Worm (Caenorhabditis elegans) whole organism, L3 larva: Measurements from ENCODE around the gene dod-6.

Experiments
- R02D3.7 ChIP-seq: fragments of 150-350 bp; optimal IDR thresholded peaks from 2 replicates; lab custom pipeline; 2014; ENCODE audit warnings: missing biosample characterization, missing genetic modification characterization
- ZK546.5 ChIP-seq: sonication (generic microtip); optimal IDR thresholded peaks from 2 replicates; lab custom pipeline; 2017; ENCODE audit warnings: missing biosample characterization, missing genetic modification characterization
- aly-2 ChIP-seq: fragments of 150-350 bp; optimal IDR thresholded peaks from 2 replicates; lab custom pipeline; 2014; ENCODE audit warnings: missing biosample characterization, missing genetic modification characterization
- ama-1 ChIP-seq: fragments of 150-350 bp; optimal IDR thresholded peaks from 2 replicates; lab custom pipeline; 2018
- ceh-16 ChIP-seq: sonication (generic microtip); optimal IDR thresholded peaks from 2 replicates; lab custom pipeline; 2017; ENCODE audit warnings: missing biosample characterization, missing genetic modification characterization
- ceh-82 ChIP-seq: fragments of 150-350 bp; optimal IDR thresholded peaks from 2 replicates; lab custom pipeline; 2014; ENCODE audit warnings: missing biosample characterization, missing genetic modification characterization
- ceh-9 ChIP-seq: sonication (generic microtip); optimal IDR thresholded peaks from 2 replicates; lab custom pipeline; 2018; ENCODE audit warnings: missing biosample characterization, missing genetic modification characterization
- daf-12 ChIP-seq: fragments of 150-350 bp; optimal IDR thresholded peaks from 2 replicates; lab custom pipeline; 2014; ENCODE audit warnings: missing biosample characterization, missing genetic modification reagents, missing genetic modification characterization
- egl-27 ChIP-seq: sonication (generic microtip); optimal IDR thresholded peaks from 4 replicates; lab custom pipeline; 2017; ENCODE audit warnings: missing biosample characterization, missing genetic modification reagents, missing genetic modification characterization
- egl-5 ChIP-seq: fragments of 150-350 bp; optimal IDR thresholded peaks from 2 replicates; lab custom pipeline; 2017; ENCODE audit warnings: missing biosample characterization, missing genetic modification reagents, missing genetic modification characterization, inconsistent platforms
- eor-1 ChIP-seq, 2 experiments: fragments of 150-350 bp; optimal IDR thresholded peaks; 2 replicates each; lab custom pipeline; 2014 to 2018; ENCODE audit warnings: missing biosample characterization in 2 of 2, missing genetic modification characterization in 2 of 2
- fkh-10 ChIP-seq: sonication (generic microtip); optimal IDR thresholded peaks from 2 replicates; lab custom pipeline; 2017; ENCODE audit warnings: missing biosample characterization, missing genetic modification reagents, missing genetic modification characterization
- fkh-2 ChIP-seq: fragments of 150-350 bp; optimal IDR thresholded peaks from 2 replicates; lab custom pipeline; 2014; ENCODE audit warnings: missing biosample characterization, missing genetic modification reagents, missing genetic modification characterization
- fos-1 ChIP-seq: fragments of 150-350 bp; optimal IDR thresholded peaks from 2 replicates; lab custom pipeline; 2014; ENCODE audit warnings: missing biosample characterization, missing genetic modification characterization
- hmg-11 ChIP-seq: sonication (generic microtip); optimal IDR thresholded peaks from 2 replicates; lab custom pipeline; 2016; ENCODE audit warnings: missing genetic modification characterization, missing compliant biosample characterization
- jun-1 ChIP-seq: fragments of 150-350 bp; optimal IDR thresholded peaks from 2 replicates; lab custom pipeline; 2014; ENCODE audit warnings: missing biosample characterization, missing genetic modification reagents, missing genetic modification characterization
- lin-15B ChIP-seq: fragments of 150-350 bp; optimal IDR thresholded peaks from 2 replicates; lab custom pipeline; 2014; ENCODE audit warnings: missing biosample characterization, missing genetic modification characterization
- lin-39 ChIP-seq: fragments of 150-350 bp; optimal IDR thresholded peaks from 2 replicates; lab custom pipeline; 2018; ENCODE audit warnings: missing biosample characterization, missing genetic modification reagents, missing genetic modification characterization
- lsy-12 ChIP-seq: sonication (generic microtip); optimal IDR thresholded peaks from 2 replicates; lab custom pipeline; 2016; ENCODE audit warnings: mild to moderate bottlenecking, missing genetic modification characterization, missing compliant biosample characterization
- mml-1 ChIP-seq: fragments of 150-350 bp; sonication (generic microtip); optimal IDR thresholded peaks from 3 replicates; lab custom pipeline; 2014; ENCODE audit warnings: missing biosample characterization, missing genetic modification characterization
- nfya-1 ChIP-seq: sonication (generic microtip); optimal IDR thresholded peaks from 2 replicates; lab custom pipeline; 2017; ENCODE audit warnings: missing genetic modification characterization, mild to moderate bottlenecking, missing compliant biosample characterization, antibody characterized with exemption, moderate library complexity; ENCODE audit not compliant: insufficient read depth
- nhr-11 ChIP-seq: fragments of 150-350 bp; optimal IDR thresholded peaks from 2 replicates; lab custom pipeline; 2014; ENCODE audit warnings: missing biosample characterization, missing genetic modification characterization
- nhr-23 ChIP-seq: fragments of 150-350 bp; optimal IDR thresholded peaks from 2 replicates; lab custom pipeline; 2014; ENCODE audit warnings: missing biosample characterization, missing genetic modification reagents, missing genetic modification characterization
- nhr-25 ChIP-seq: sonication (generic microtip); optimal IDR thresholded peaks from 2 replicates; lab custom pipeline; 2017; ENCODE audit warnings: missing biosample characterization, missing genetic modification characterization
- nhr-28 ChIP-seq: fragments of 150-350 bp; optimal IDR thresholded peaks from 2 replicates; lab custom pipeline; 2014; ENCODE audit warnings: missing biosample characterization, missing genetic modification characterization
- nhr-43 ChIP-seq: sonication (generic microtip); optimal IDR thresholded peaks from 2 replicates; lab custom pipeline; 2016; ENCODE audit warnings: mild to moderate bottlenecking, missing genetic modification characterization, missing compliant biosample characterization; ENCODE audit not compliant: poor library complexity, severe bottlenecking
- pha-4 ChIP-seq: fragments of 150-350 bp; optimal IDR thresholded peaks from 2 replicates; lab custom pipeline; 2014; ENCODE audit warnings: missing biosample characterization, missing genetic modification reagents, missing genetic modification characterization
- pqm-1 ChIP-seq: fragments of 150-350 bp; optimal IDR thresholded peaks from 2 replicates; lab custom pipeline; 2017; ENCODE audit warnings: missing biosample characterization, missing genetic modification characterization, inconsistent platforms
- sea-2 ChIP-seq: fragments of 150-350 bp; sonication (generic microtip); optimal IDR thresholded peaks from 4 replicates; lab custom pipeline; 2014; ENCODE audit warnings: missing biosample characterization, missing genetic modification reagents, missing genetic modification characterization
- snpc-4 ChIP-seq: fragments of 150-350 bp; optimal IDR thresholded peaks from 2 replicates; lab custom pipeline; 2014; ENCODE audit warnings: missing biosample characterization, missing genetic modification characterization
- unc-39 ChIP-seq: sonication (generic microtip); optimal IDR thresholded peaks from 4 replicates; lab custom pipeline; 2017; ENCODE audit warnings: missing biosample characterization, missing genetic modification characterization
- zag-1 ChIP-seq: fragments of 150-350 bp; optimal IDR thresholded peaks from 2 replicates; lab custom pipeline; 2014; ENCODE audit warnings: missing biosample characterization, missing genetic modification characterization
- ztf-11 ChIP-seq: fragments of 150-350 bp; optimal IDR thresholded peaks from 2 replicates; lab custom pipeline; 2014; ENCODE audit warnings: missing biosample characterization, missing genetic modification characterization
- ztf-4 ChIP-seq: fragments of 150-350 bp; optimal IDR thresholded peaks from 2 replicates; lab custom pipeline; 2014; ENCODE audit warnings: missing biosample characterization, missing genetic modification characterization

Gene dod-6

ce11 chrIII:10197416-10197815 is at the start of gene dod-6:
TSS of gene dod-6 (plus strand) at chrIII:10197716.
- TF ChIP-seq aly-2 (tag; lab: Kevin White, UChicago): no peak
- no peak for TF ChIP-seq ceh-82
- no peak for TF ChIP-seq nhr-28 (tag; lab: Kevin White, UChicago)
- no peak for TF ChIP-seq lsy-12 (tag; lab: Kevin White, UChicago)
- no peak for TF ChIP-seq hmg-11 (tag; lab: Kevin White, UChicago)
- no peak for TF ChIP-seq nfya-1 (tag; lab: Kevin White, UChicago)
- TF ChIP-seq nhr-23 (tag; lab: Kevin White, UChicago): no peak
- no peak for TF ChIP-seq lin-15B (tag; lab: Kevin White, UChicago)

DNA sequence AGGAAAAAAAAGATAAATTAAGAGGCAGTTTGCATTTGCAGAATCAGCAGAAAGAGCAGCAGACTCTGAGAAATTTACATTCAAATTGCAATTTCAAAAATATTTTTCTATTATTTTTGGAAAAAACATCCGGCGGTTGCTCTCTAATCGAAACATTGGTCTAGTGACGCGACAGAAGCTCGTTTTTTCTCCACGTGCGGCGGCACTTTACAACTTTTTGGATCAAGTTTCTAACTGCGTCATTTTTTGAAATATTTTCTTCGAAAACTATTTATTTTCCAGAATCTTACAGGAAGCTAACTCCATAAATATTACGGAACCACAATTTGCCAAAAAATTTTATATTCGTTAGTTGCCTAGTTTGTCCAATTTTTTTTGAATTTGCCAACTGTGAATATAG is 47.6 kb upstream of the dod-6 start:
- TF ChIP-seq ZK546.5 (tag; lab: Kevin White, UChicago): no peak
- TF ChIP-seq fos-1: no peak
- TF ChIP-seq snpc-4 (tag; lab: Kevin White, UChicago): no peak
- TF ChIP-seq ceh-82: no peak
- TF ChIP-seq, all 47 proteins: peak for 0

- TF ChIP-seq zag-1 (tag; lab: Kevin White, UChicago) (no peak), ztf-11 (tag; lab: Kevin White, UChicago) (no peak), ztf-4 (tag; lab: Kevin White, UChicago) (no peak), pha-4 (tag; lab: Kevin White, UChicago) (no peak), nhr-28 (tag; lab: Kevin White, UChicago) (no peak), fos-1 (no peak), unc-39 (no peak), R02D3.7 (tag; lab: Kevin White, UChicago) (no peak), nhr-25 (tag; lab: Kevin White, UChicago) (no peak), hmg-11 (tag; lab: Kevin White, UChicago) (no peak), egl-27 (tag; lab: Kevin White, UChicago) (no peak), nhr-43 (tag; lab: Kevin White, UChicago) (no peak), snpc-4 (tag; lab: Kevin White, UChicago) (no peak), pqm-1 (tag; lab: Kevin White, UChicago) (no peak)
These were observed 46.8 kb upstream of the dod-6 start for ce11 chrIII:10150710-10151109.

- TF ChIP-seq lin-39 (tag; lab: Kevin White, UChicago) (peak; percentile 74), eor-1 (tag; optimal IDR thresholded peaks at IDR 0.05; lab: Kevin White, UChicago) (no peak), hmg-11 (tag; lab: Kevin White, UChicago) (peak; percentile 31), egl-5 (no peak), nfya-1 (tag; lab: Kevin White, UChicago) (peak; percentile 55), ama-1 (lab: Kevin White, UChicago) (peak; percentile 28), fos-1 (no peak), egl-27 (tag; lab: Kevin White, UChicago) (no peak)
These were observed 45.8 kb upstream of the dod-6 start for ce11 chrIII:10151719-10152118.

- TF ChIP-seq daf-12 (no peak), ztf-4 (tag; lab: Kevin White, UChicago) (no peak), fkh-10 (GFP tag; lab: Kevin White, UChicago) (no peak), ceh-9 (tag; lab: Kevin White, UChicago) (no peak), sea-2 (GFP tag; lab: Kevin White, UChicago) (no peak), ceh-16 (tag; lab: Kevin White, UChicago) (no peak), fos-1 (no peak), lin-39 (tag; lab: Kevin White, UChicago) (no peak), eor-1 (tag; optimal IDR thresholded peaks at IDR 0.05; lab: Kevin White, UChicago) (no peak), nhr-25 (tag; lab: Kevin White, UChicago) (no peak), fkh-2 (tag; lab: Kevin White, UChicago) (no peak), jun-1 (tag; lab: Kevin White, UChicago) (no peak), mml-1 (no peak), nhr-11 (tag; lab: Kevin White, UChicago) (no peak)
These were observed 45.0 kb upstream of the dod-6 start, which contains the start of gene nac-3 for ce11 chrIII:10152495-10152894. TSS of gene nac-3 (plus strand) at chrIII:10152795.
